Fruit fly (Drosophila melanogaster) whole organism, embryonic: ENCODE measurements around the gene CG43800.

ENCODE experiments used
- Abd-B ChIP-seq: fragments of 200-800 bp; sonication (Bioruptor generic); optimal IDR thresholded peaks from 2 replicates; lab custom pipeline; 2018; ENCODE audit warnings: missing biosample characterization, mild to moderate bottlenecking, missing genetic modification characterization, moderate library complexity
- Bteb2 ChIP-seq: fragments of 200-800 bp; sonication (Bioruptor generic); optimal IDR thresholded peaks from 2 replicates; lab custom pipeline; 2016; ENCODE audit warnings: missing biosample characterization, missing genetic modification characterization
- CG11093 ChIP-seq: fragments of 200-800 bp; sonication (Bioruptor generic); IDR thresholded peaks from 3 replicates; pipeline ENCODE4 v1.3.6; 2022; ENCODE audit warnings: missing biosample characterization, missing genetic modification characterization
- CG11456 ChIP-seq: fragments of 200-800 bp; sonication (Bioruptor generic); IDR thresholded peaks from 3 replicates; pipeline ENCODE4 v1.3.6; 2022; ENCODE audit warnings: missing biosample characterization, missing genetic modification characterization
- CG11695 ChIP-seq: fragments of 200-800 bp; sonication (Bioruptor generic); IDR thresholded peaks from 3 replicates; pipeline ENCODE4 v1.3.6; 2022; ENCODE audit warnings: missing biosample characterization, missing genetic modification characterization
- CG12942 ChIP-seq: fragments of 200-800 bp; sonication (Bioruptor generic); optimal IDR thresholded peaks from 3 replicates; lab custom pipeline; 2016; ENCODE audit warnings: missing biosample characterization, missing genetic modification characterization
- CG13287 ChIP-seq: fragments of 200-800 bp; sonication (Bioruptor generic); IDR thresholded peaks from 2 replicates; pipeline ENCODE4 v1.3.6; 2022; ENCODE audit warnings: missing biosample characterization, missing genetic modification characterization; ENCODE audit not compliant: partially characterized antibody
- CG13894 ChIP-seq: fragments of 200-800 bp; sonication (Bioruptor generic); optimal IDR thresholded peaks from 3 replicates; lab custom pipeline; 2018; ENCODE audit warnings: missing biosample characterization, mild to moderate bottlenecking, missing genetic modification characterization, moderate library complexity
- CG14050 ChIP-seq: fragments of 200-800 bp; sonication (Bioruptor generic); IDR thresholded peaks from 3 replicates; pipeline ENCODE4 v1.3.6; 2022; ENCODE audit warnings: missing biosample characterization, missing genetic modification characterization
- CG17186 ChIP-seq: fragments of 200-800 bp; sonication (Bioruptor generic); optimal IDR thresholded peaks from 3 replicates; lab custom pipeline; 2017; ENCODE audit warnings: missing biosample characterization, missing genetic modification reagents, missing genetic modification characterization
- CG17912 ChIP-seq: fragments of 200-800 bp; sonication (Bioruptor generic); optimal IDR thresholded peaks from 2 replicates; lab custom pipeline; 2018; ENCODE audit warnings: missing biosample characterization, mild to moderate bottlenecking, missing genetic modification characterization
- CG2712 ChIP-seq: fragments of 200-800 bp; optimal IDR thresholded peaks from 3 replicates; lab custom pipeline; 2019; ENCODE audit warnings: missing biosample characterization, mild to moderate bottlenecking, missing genetic modification characterization, moderate library complexity
- CG30403 ChIP-seq: fragments of 200-800 bp; sonication (Bioruptor generic); optimal IDR thresholded peaks from 3 replicates; lab custom pipeline; 2016; ENCODE audit warnings: missing biosample characterization, missing genetic modification characterization
- CG3995 ChIP-seq: fragments of 200-800 bp; sonication (Bioruptor generic); optimal IDR thresholded peaks from 3 replicates; lab custom pipeline; 2016; ENCODE audit warnings: missing biosample characterization, missing genetic modification characterization
- CG42726 ChIP-seq: fragments of 200-800 bp; sonication (Bioruptor generic); IDR thresholded peaks from 2 replicates; pipeline ENCODE4 v1.3.6; 2022; ENCODE audit warnings: missing biosample characterization, missing genetic modification characterization; ENCODE audit not compliant: partially characterized antibody
- CG4328 ChIP-seq: fragments of 200-800 bp; sonication (Bioruptor generic); optimal IDR thresholded peaks from 3 replicates; lab custom pipeline; 2017; ENCODE audit warnings: missing biosample characterization, missing genetic modification reagents, missing genetic modification characterization
- CG4360 ChIP-seq: fragments of 200-800 bp; sonication (Bioruptor generic); IDR thresholded peaks from 2 replicates; pipeline ENCODE4 v1.3.6; 2022; ENCODE audit warnings: missing biosample characterization, missing genetic modification characterization
- CG9609 ChIP-seq: fragments of 200-800 bp; sonication (Bioruptor generic); optimal IDR thresholded peaks from 3 replicates; lab custom pipeline; 2016; ENCODE audit warnings: missing biosample characterization, missing genetic modification characterization
- CTCF ChIP-seq: fragments of 200-800 bp; sonication (Bioruptor generic); optimal IDR thresholded peaks from 2 replicates; lab custom pipeline; 2017; ENCODE audit warnings: missing biosample characterization, mild to moderate bottlenecking, missing genetic modification characterization, moderate library complexity
- D19A ChIP-seq: fragments of 200-800 bp; optimal IDR thresholded peaks from 3 replicates; lab custom pipeline; 2019; ENCODE audit warnings: missing biosample characterization, mild to moderate bottlenecking, missing genetic modification characterization, moderate library complexity
- Drgx ChIP-seq: fragments of 200-800 bp; sonication (Bioruptor generic); IDR thresholded peaks from 2 replicates; pipeline ENCODE4 v1.3.6; 2022; ENCODE audit warnings: missing biosample characterization, missing genetic modification characterization
- ERR ChIP-seq: fragments of 200-800 bp; sonication (Bioruptor generic); optimal IDR thresholded peaks from 2 replicates; lab custom pipeline; 2016; ENCODE audit warnings: missing biosample characterization, missing genetic modification characterization
- Fer1 ChIP-seq: fragments of 200-800 bp; sonication (Bioruptor generic); optimal IDR thresholded peaks from 2 replicates; lab custom pipeline; 2017; ENCODE audit warnings: missing biosample characterization, mild to moderate bottlenecking, missing genetic modification characterization
- H15 ChIP-seq: fragments of 200-800 bp; sonication (Bioruptor generic); IDR thresholded peaks from 3 replicates; pipeline ENCODE4 v1.3.6; 2022; ENCODE audit warnings: missing biosample characterization, missing genetic modification characterization
- HmgD ChIP-seq: fragments of 200-800 bp; sonication (Bioruptor generic); optimal IDR thresholded peaks from 3 replicates; lab custom pipeline; 2016; ENCODE audit warnings: missing biosample characterization, missing genetic modification characterization
- Lpt ChIP-seq: fragments of >200 bp; optimal IDR thresholded peaks from 2 replicates; lab custom pipeline; 2018; ENCODE audit warnings: missing biosample characterization, missing genetic modification characterization
- Mad ChIP-seq: fragments of 200-800 bp; sonication (Bioruptor generic); optimal IDR thresholded peaks from 2 replicates; lab custom pipeline; 2016; ENCODE audit warnings: missing biosample characterization, missing genetic modification characterization
- NC2β ChIP-seq: fragments of 200-800 bp; sonication (Bioruptor generic); optimal IDR thresholded peaks from 2 replicates; lab custom pipeline; 2016; ENCODE audit warnings: missing biosample characterization, missing genetic modification characterization
- Ssrp ChIP-seq: fragments of 200-800 bp; sonication (Bioruptor generic); optimal IDR thresholded peaks from 2 replicates; lab custom pipeline; 2018; ENCODE audit warnings: missing biosample characterization, mild to moderate bottlenecking, missing genetic modification characterization, moderate library complexity
- Usf ChIP-seq: fragments of 200-800 bp; sonication (Bioruptor generic); optimal IDR thresholded peaks from 2 replicates; lab custom pipeline; 2017; ENCODE audit warnings: missing genotype, missing biosample characterization, missing genetic modification characterization
- Vsx1 ChIP-seq: fragments of 200-800 bp; sonication (Bioruptor generic); optimal IDR thresholded peaks from 2 replicates; lab custom pipeline; 2017; ENCODE audit warnings: missing biosample characterization, mild to moderate bottlenecking, missing genetic modification characterization, missing genetic modification reagents
- bbx ChIP-seq: fragments of 200-800 bp; sonication (Bioruptor generic); IDR thresholded peaks from 2 replicates; pipeline ENCODE4 v1.3.6; 2022; ENCODE audit warnings: missing biosample characterization, missing genetic modification characterization; ENCODE audit not compliant: partially characterized antibody
- bigmax ChIP-seq: fragments of 200-800 bp; sonication (Bioruptor generic); optimal IDR thresholded peaks from 2 replicates; lab custom pipeline; 2018; ENCODE audit warnings: missing biosample characterization, mild to moderate bottlenecking, missing genetic modification characterization
- cas ChIP-seq: fragments of 200-800 bp; sonication (Bioruptor generic); IDR thresholded peaks from 2 replicates; pipeline ENCODE4 v1.3.6; 2022; ENCODE audit warnings: missing biosample characterization, missing genetic modification characterization
- caup ChIP-seq: fragments of 200-800 bp; sonication (Bioruptor generic); optimal IDR thresholded peaks from 3 replicates; lab custom pipeline; 2017; ENCODE audit warnings: missing biosample characterization, mild to moderate bottlenecking, missing genetic modification characterization, moderate library complexity; ENCODE audit not compliant: severe bottlenecking
- dan ChIP-seq: fragments of 200-800 bp; sonication (Bioruptor generic); IDR thresholded peaks from 2 replicates; pipeline ENCODE4 v1.3.6; 2022; ENCODE audit warnings: missing biosample characterization, missing genetic modification characterization
- en ChIP-seq: fragments of 200-800 bp; sonication (Bioruptor generic); optimal IDR thresholded peaks from 2 replicates; lab custom pipeline; 2016; ENCODE audit warnings: missing biosample characterization, missing genetic modification characterization
- fd64A ChIP-seq: fragments of 200-800 bp; sonication (Bioruptor generic); optimal IDR thresholded peaks from 3 replicates; lab custom pipeline; 2018; ENCODE audit warnings: missing biosample characterization, mild to moderate bottlenecking, missing genetic modification characterization
- gcm2 ChIP-seq: fragments of 200-800 bp; sonication (Bioruptor generic); optimal IDR thresholded peaks from 2 replicates; lab custom pipeline; 2016; ENCODE audit warnings: missing biosample characterization, missing genetic modification characterization
- gfzf ChIP-seq: fragments of 200-800 bp; sonication (Bioruptor generic); optimal IDR thresholded peaks from 2 replicates; lab custom pipeline; 2016; ENCODE audit warnings: missing biosample characterization, mild to moderate bottlenecking, missing genetic modification characterization, moderate library complexity
- h ChIP-seq: fragments of >200 bp; optimal IDR thresholded peaks from 2 replicates; lab custom pipeline; 2017
- insv ChIP-seq, 2 experiments: fragments of 200-800 bp; sonication (Bioruptor generic); optimal IDR thresholded peaks; 3 replicates each; lab custom pipeline; 2016 to 2018; ENCODE audit warnings: missing biosample characterization in 2 of 2, missing genetic modification characterization in 2 of 2
- jumu ChIP-seq: fragments of 200-800 bp; sonication (Bioruptor generic); optimal IDR thresholded peaks from 3 replicates; lab custom pipeline; 2016; ENCODE audit warnings: missing biosample characterization, missing genetic modification characterization
- nau ChIP-seq: fragments of 200-800 bp; sonication (Bioruptor generic); optimal IDR thresholded peaks from 3 replicates; lab custom pipeline; 2017; ENCODE audit warnings: missing biosample characterization, mild to moderate bottlenecking, missing genetic modification characterization, missing genetic modification reagents
- nom ChIP-seq: fragments of 200-800 bp; sonication (Bioruptor generic); optimal IDR thresholded peaks from 2 replicates; lab custom pipeline; 2017; ENCODE audit warnings: missing biosample characterization, missing genetic modification characterization, mild to moderate bottlenecking, moderate library complexity, missing genetic modification reagents
- otp ChIP-seq: fragments of 200-800 bp; sonication (Bioruptor generic); IDR thresholded peaks from 3 replicates; pipeline ENCODE4, ENCODE4 v1.3.6; 2022; ENCODE audit warnings: missing biosample characterization, missing genetic modification characterization
- peb ChIP-seq: fragments of 200-800 bp; sonication (Bioruptor generic); IDR thresholded peaks from 2 replicates; pipeline ENCODE4 v1.3.6; 2022; ENCODE audit warnings: missing biosample characterization, missing genetic modification characterization
- sens ChIP-seq: fragments of 200-800 bp; sonication (Bioruptor generic); peaks from one replicate; lab custom pipeline; 2016; ENCODE audit warnings: missing biosample characterization, missing genetic modification characterization
- seq ChIP-seq: fragments of 200-800 bp; sonication (Bioruptor generic); IDR thresholded peaks from 2 replicates; pipeline ENCODE4 v1.3.6; 2022; ENCODE audit warnings: missing biosample characterization, missing genetic modification characterization
- slou ChIP-seq: fragments of 200-800 bp; sonication (Bioruptor generic); optimal IDR thresholded peaks from 3 replicates; lab custom pipeline; 2016; ENCODE audit warnings: missing biosample characterization, missing genetic modification characterization
- sug ChIP-seq: fragments of 200-800 bp; optimal IDR thresholded peaks from 2 replicates; lab custom pipeline; 2019; ENCODE audit warnings: missing biosample characterization, mild to moderate bottlenecking, missing genetic modification characterization, moderate library complexity
- wdn ChIP-seq: fragments of 200-800 bp; sonication (Bioruptor generic); IDR thresholded peaks from 2 replicates; pipeline ENCODE4 v1.3.6; 2022; ENCODE audit warnings: missing biosample characterization, missing genetic modification characterization

The CG43800 gene

DNA sequence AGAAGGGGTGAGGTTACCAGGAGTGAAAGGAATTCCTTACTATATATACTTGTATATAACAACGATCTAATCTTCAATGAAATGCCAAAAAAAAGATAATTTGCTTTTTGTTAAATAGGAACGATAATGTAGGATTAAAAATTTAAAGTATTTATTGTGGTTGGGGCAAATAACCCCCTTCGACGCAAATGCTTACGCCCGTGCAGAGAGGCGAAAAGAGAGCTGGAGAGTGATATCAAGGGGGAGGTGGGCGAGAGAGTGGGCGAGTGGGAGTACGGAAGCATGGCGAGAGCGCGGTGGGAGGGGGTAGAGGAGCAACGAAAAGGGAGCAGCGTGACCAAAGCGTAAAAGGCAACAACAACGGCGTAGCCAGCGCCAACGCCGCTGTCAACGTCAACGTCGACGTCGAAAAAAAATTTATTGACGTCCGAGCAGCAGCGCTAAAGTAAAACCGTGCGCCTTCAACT, 44.0 kb downstream of the CG43800 start (continued):
- TF ChIP-seq cas (GFP tag; lab: Robert Waterston, UW) (peak; percentile 93), Drgx (GFP tag; lab: Robert Waterston, UW) (peak; percentile 100), CG3995 (GFP tag; lab: Kevin White, UChicago) (peak; percentile 69), wdn (GFP tag; lab: Robert Waterston, UW) (peak; percentile 97), CG17912 (GFP tag; lab: Kevin White, UChicago) (peak; percentile 95), CG9609 (GFP tag; lab: Kevin White, UChicago) (peak; percentile 96), gcm2 (GFP tag; lab: Kevin White, UChicago) (peak; percentile 94), insv (GFP tag; optimal IDR thresholded peaks at IDR 0.05; lab: Kevin White, UChicago) (peak in 1 of 2 experiments; percentile 77), fd64A (GFP tag; lab: Kevin White, UChicago) (peak; percentile 91), ERR (GFP tag; lab: Kevin White, UChicago) (peak; percentile 88), CG2712 (tag; lab: Kevin White, UChicago) (peak; percentile 98), Ssrp (tag; lab: Kevin White, UChicago) (peak; percentile 98), Bteb2 (GFP tag; lab: Kevin White, UChicago) (peak; percentile 94), CG13894 (peak; percentile 96), sens (GFP tag; lab: Kevin White, UChicago) (peak; percentile 100), seq (peak; percentile 98), nom (GFP tag; lab: Kevin White, UChicago) (peak; percentile 98), H15 (peak; percentile 97), CG30403 (peak; percentile 99), CG17186 (GFP tag; lab: Kevin White, UChicago) (peak; percentile 87), CG11093 (GFP tag; lab: Robert Waterston, UW) (peak; percentile 98), CG14050 (GFP tag; lab: Robert Waterston, UW) (peak; percentile 98), NC2β (peak; percentile 96), CG12942 (peak; percentile 98), Fer1 (GFP tag; lab: Kevin White, UChicago) (peak; percentile 99), bigmax (GFP tag; lab: Kevin White, UChicago) (peak; percentile 55), otp (GFP tag; lab: Robert Waterston, UW) (peak; percentile 96), CG13287 (GFP tag; lab: Robert Waterston, UW) (peak; percentile 33; the same call in 1 of the 2 replicates), Mad (GFP tag; lab: Kevin White, UChicago) (peak; percentile 97), caup (peak; percentile 98), CG4360 (GFP tag; lab: Robert Waterston, UW) (peak; percentile 81), CG42726 (GFP tag; lab: Robert Waterston, UW) (no peak), slou (GFP tag; lab: Kevin White, UChicago) (peak; percentile 98), CG11695 (GFP tag; lab: Robert Waterston, UW) (peak; percentile 99), HmgD (GFP tag; lab: Kevin White, UChicago) (peak; percentile 86), bbx (GFP tag; lab: Robert Waterston, UW) (no peak; the same call in 1 of the 2 replicates), CG11456 (GFP tag; lab: Robert Waterston, UW) (peak; percentile 97), Usf (GFP tag; lab: Kevin White, UChicago) (peak; percentile 95), gfzf (GFP tag; lab: Kevin White, UChicago) (no peak), Vsx1 (GFP tag; lab: Kevin White, UChicago) (peak; percentile 93), sug (peak; percentile 97), D19A (peak; percentile 95), CTCF (GFP tag; lab: Kevin White, UChicago) (peak; percentile 70), jumu (peak; percentile 95), en (GFP tag; lab: Kevin White, UChicago) (peak; percentile 87), Abd-B (peak; percentile 98), Lpt (GFP tag; lab: Kevin White, UChicago) (no peak), CG4328 (GFP tag; lab: Kevin White, UChicago) (peak; percentile 98), peb (GFP tag; lab: Robert Waterston, UW) (peak; percentile 97), nau (peak; percentile 98), dan (peak; percentile 85), h (lab: Kevin White, UChicago) (no peak)
